Worm (Caenorhabditis elegans) whole organism, dauer: ENCODE data around the gene B0244.7.

Source experiments
- unc-62 ChIP-seq: sonication (generic microtip); optimal IDR thresholded peaks from 2 replicates; lab custom pipeline; 2017; ENCODE audit warnings: missing biosample characterization, missing genetic modification reagents, missing genetic modification characterization

B0244.7 gene

DNA sequence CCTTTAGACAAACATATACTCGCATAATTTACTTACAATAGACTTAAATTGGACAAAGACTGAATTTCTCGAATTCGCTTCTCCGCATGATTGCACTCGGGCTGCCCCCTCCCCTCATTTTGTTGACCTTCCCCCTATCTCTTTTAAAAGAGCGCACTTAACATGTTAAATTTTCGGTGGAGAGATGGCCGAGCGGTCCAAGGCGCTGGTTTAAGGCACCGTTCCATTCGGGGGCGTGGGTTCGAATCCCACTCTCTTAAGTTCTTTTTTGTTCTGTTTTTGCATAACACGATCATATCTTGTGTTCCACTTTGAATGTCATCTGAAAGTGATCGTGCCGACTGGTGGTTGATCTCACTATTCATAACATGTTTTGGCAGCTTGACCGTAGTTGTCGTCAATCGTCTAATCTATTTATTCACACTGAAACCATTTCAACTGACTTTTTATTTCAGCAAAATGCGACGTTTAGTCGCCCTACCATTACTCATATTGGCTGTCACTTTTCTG is 38.5 kb downstream of the B0244.7 start, which contains the start of gene cutl-23:
TSS of gene cutl-23 (plus strand) at position 460 of the 510 bp plus-strand sequence.
- TF ChIP-seq unc-62 (GFP tag; lab: Kevin White, UChicago): no peak

DNA sequence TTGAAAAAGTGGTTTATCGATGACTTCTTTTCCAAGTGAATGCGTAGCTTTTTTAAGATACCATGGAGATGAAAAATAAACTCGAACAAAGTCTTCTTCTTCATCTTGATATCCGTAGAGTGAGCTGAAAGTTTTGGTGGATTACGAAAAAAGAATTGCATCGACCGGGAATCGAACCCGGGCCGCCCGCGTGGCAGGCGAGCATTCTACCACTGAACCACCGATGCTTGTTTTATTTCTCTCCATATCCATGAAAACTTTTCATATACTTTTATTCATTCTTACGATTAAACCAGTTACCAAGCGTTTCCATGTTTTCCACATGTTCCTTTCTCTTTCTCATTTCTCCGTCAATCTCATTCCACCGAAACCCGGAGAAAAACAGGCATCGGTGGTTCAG is 50.8 kb downstream of the B0244.7 start:
- no peak for TF ChIP-seq unc-62 (GFP tag; lab: Kevin White, UChicago)
